Worm (Caenorhabditis elegans): ENCODE measurements around the gene nmy-3.

- TF ChIP-seq ceh-13 (GFP tag; optimal IDR thresholded peaks at IDR 0.05), result no peak
- no peak for TF ChIP-seq ceh-36 (tag; optimal IDR thresholded peaks at IDR 0.05)
- TF ChIP-seq scrt-1 (GFP tag; IDR thresholded peaks at IDR 0.05), result no peak
- no peak for TF ChIP-seq ama-1 (optimal IDR thresholded peaks at IDR 0.05)
- no peak for TF ChIP-seq flt-1 (GFP tag; IDR thresholded peaks at IDR 0.05)
- TF ChIP-seq aly-1 (tag; optimal IDR thresholded peaks at IDR 0.05), result no peak
Observed at ce11 chrIV:9239151-9239550, 35.1 kb upstream of the nmy-3 start.
